Worm (Caenorhabditis elegans): ENCODE data around the gene T22F7.1.
A peak's percentile ranks its signal among the peaks of the same experiment; 100 is the strongest.

Gene T22F7.1

ce11 chrIII:512117-512516 is 29.7 kb upstream of the T22F7.1 start, which contains the start of gene F30H5.3:
Gene F30H5.3 (minus strand): TSS chrIII:512217.
- TF ChIP-seq sea-2 (GFP tag; optimal IDR thresholded peaks at IDR 0.05) (no peak), skn-1 (tag; optimal IDR thresholded peaks at IDR 0.05) (no peak), unc-39 (tag; optimal IDR thresholded peaks at IDR 0.05) (no peak), daf-12 (tag; optimal IDR thresholded peaks at IDR 0.05) (no peak), pha-4 (tag; optimal IDR thresholded peaks at IDR 0.05) (no peak), nhr-25 (tag; optimal IDR thresholded peaks at IDR 0.05) (no peak), fkh-10 (GFP tag; optimal IDR thresholded peaks at IDR 0.05) (no peak), nhr-11 (tag; optimal IDR thresholded peaks at IDR 0.05) (no peak), lin-39 (tag; optimal IDR thresholded peaks at IDR 0.05) (no peak), tbx-2 (tag; optimal IDR thresholded peaks at IDR 0.05) (no peak), nfya-1 (tag; optimal IDR thresholded peaks at IDR 0.05; ENCODE audit: insufficient read depth) (no peak), elt-3 (tag; optimal IDR thresholded peaks at IDR 0.05) (no peak), nhr-76 (tag; optimal IDR thresholded peaks at IDR 0.05) (no peak)

ce11 chrIII:513360-513759 is 28.5 kb upstream of the T22F7.1 start:
- no peak for TF ChIP-seq nhr-76 (tag; optimal IDR thresholded peaks at IDR 0.05)
- TF ChIP-seq mml-1 (tag; optimal IDR thresholded peaks at IDR 0.05): no peak
- peak; percentile 16 for TF ChIP-seq pha-4 (tag; optimal IDR thresholded peaks at IDR 0.05)
- no peak for TF ChIP-seq pqm-1 (tag; optimal IDR thresholded peaks at IDR 0.05)

- TF ChIP-seq mml-1 (tag; optimal IDR thresholded peaks at IDR 0.05) (no peak), ceh-16 (tag; optimal IDR thresholded peaks at IDR 0.05) (no peak), fkh-10 (GFP tag; optimal IDR thresholded peaks at IDR 0.05) (no peak), ztf-11 (tag; optimal IDR thresholded peaks at IDR 0.05) (no peak), snpc-4 (tag; optimal IDR thresholded peaks at IDR 0.05) (no peak), elt-3 (tag; optimal IDR thresholded peaks at IDR 0.05) (no peak), nhr-43 (tag; optimal IDR thresholded peaks at IDR 0.05; ENCODE audit: poor library complexity, severe bottlenecking) (no peak), elt-2 (tag; optimal IDR thresholded peaks at IDR 0.05) (no peak)
Measured at ce11 chrIII:523944-524343, 17.9 kb upstream of the T22F7.1 start, which contains the start of gene T22F7.3. Gene T22F7.3 (minus strand): TSS chrIII:524044.

- TF ChIP-seq hmg-11 (tag; optimal IDR thresholded peaks at IDR 0.05) (no peak), ceh-16 (tag; optimal IDR thresholded peaks at IDR 0.05) (no peak), fos-1 (tag; optimal IDR thresholded peaks at IDR 0.05) (no peak), ceh-9 (tag; optimal IDR thresholded peaks at IDR 0.05) (no peak), daf-12 (tag; optimal IDR thresholded peaks at IDR 0.05) (no peak), fkh-2 (tag; optimal IDR thresholded peaks at IDR 0.05) (no peak), ztf-4 (tag; optimal IDR thresholded peaks at IDR 0.05) (no peak), ama-1 (optimal IDR thresholded peaks at IDR 0.05) (no peak), nfya-1 (tag; optimal IDR thresholded peaks at IDR 0.05; ENCODE audit: insufficient read depth) (no peak), nhr-12 (tag; optimal IDR thresholded peaks at IDR 0.05) (no peak), nhr-11 (tag; optimal IDR thresholded peaks at IDR 0.05) (no peak)
Measured at ce11 chrIII:526824-527223, 15.0 kb upstream of the T22F7.1 start, which contains the start of gene T22F7.4. Gene T22F7.4 (minus strand): TSS chrIII:526924.

ce11 chrIII:530899-531298 is 11.0 kb upstream of the T22F7.1 start:
- TF ChIP-seq elt-3 (tag; optimal IDR thresholded peaks at IDR 0.05): no peak
- TF ChIP-seq elt-2 (tag; optimal IDR thresholded peaks at IDR 0.05): peak; percentile 58

ce11 chrIII:532152-532551 is 9.7 kb upstream of the T22F7.1 start:
- TF ChIP-seq nhr-76 (tag; optimal IDR thresholded peaks at IDR 0.05): no peak
- no peak for TF ChIP-seq tbx-2 (tag; optimal IDR thresholded peaks at IDR 0.05)
- TF ChIP-seq sea-2 (GFP tag; optimal IDR thresholded peaks at IDR 0.05): no peak
- TF ChIP-seq unc-62 (GFP tag; optimal IDR thresholded peaks at IDR 0.05): no peak
- TF ChIP-seq elt-1 (tag; optimal IDR thresholded peaks at IDR 0.05): no peak
- no peak for TF ChIP-seq R02D3.7 (tag; optimal IDR thresholded peaks at IDR 0.05)
- no peak for TF ChIP-seq fkh-2 (tag; optimal IDR thresholded peaks at IDR 0.05)
- no peak for TF ChIP-seq nhr-23 (tag; optimal IDR thresholded peaks at IDR 0.05)
- TF ChIP-seq lin-15B (tag; optimal IDR thresholded peaks at IDR 0.05): no peak
- no peak for TF ChIP-seq elt-2 (tag; optimal IDR thresholded peaks at IDR 0.05)
- no peak for TF ChIP-seq egl-5 (tag; optimal IDR thresholded peaks at IDR 0.05)
- TF ChIP-seq snpc-4 (tag; optimal IDR thresholded peaks at IDR 0.05): no peak
- no peak for TF ChIP-seq jun-1 (tag; optimal IDR thresholded peaks at IDR 0.05)
- TF ChIP-seq nhr-25 (tag; optimal IDR thresholded peaks at IDR 0.05): no peak
- TF ChIP-seq ceh-16 (tag; optimal IDR thresholded peaks at IDR 0.05): no peak
- TF ChIP-seq fos-1 (tag; optimal IDR thresholded peaks at IDR 0.05): no peak
- no peak for TF ChIP-seq ceh-28 (tag; optimal IDR thresholded peaks at IDR 0.05)
